Worm (Caenorhabditis elegans): Measurements from ENCODE around the gene F46F5.13.

ce11 chrII:820519-820918, 17.4 kb downstream of the F46F5.13 start, which contains the start of gene F46F5.7:
- TF ChIP-seq mab-5 (tag; optimal IDR thresholded peaks at IDR 0.05) (no peak), sem-2 (GFP tag; optimal IDR thresholded peaks at IDR 0.05) (no peak), pha-4 (tag; optimal IDR thresholded peaks at IDR 0.05) (no peak), unc-39 (tag; optimal IDR thresholded peaks at IDR 0.05) (no peak), ceh-83 (GFP tag; optimal IDR thresholded peaks at IDR 0.05) (no peak), snpc-4 (tag; optimal IDR thresholded peaks at IDR 0.05) (no peak), unc-62 (GFP tag; optimal IDR thresholded peaks at IDR 0.05) (no peak), nhr-12 (tag; optimal IDR thresholded peaks at IDR 0.05) (no peak), ces-1 (GFP tag; optimal IDR thresholded peaks at IDR 0.05) (no peak), ham-2 (GFP tag; optimal IDR thresholded peaks at IDR 0.05) (no peak), mls-2 (tag; optimal IDR thresholded peaks at IDR 0.05) (no peak), mep-1 (tag; optimal IDR thresholded peaks at IDR 0.05) (no peak), ceh-43 (GFP tag; optimal IDR thresholded peaks at IDR 0.05) (no peak)

All from whole organism, mixed stage, embryonic.